Fruit fly (Drosophila melanogaster) whole organism, wandering third instar larva: Measurements from ENCODE around the gene Psf2.
A peak's percentile ranks its signal among the peaks of the same experiment; 100 is the strongest.

Source experiments
- Abd-B ChIP-seq: fragments of >200 bp; optimal IDR thresholded peaks from 2 replicates; lab custom pipeline; 2017; ENCODE audit warnings: missing biosample characterization, missing genetic modification characterization
- CG32264 ChIP-seq: fragments of 200-800 bp; sonication (Bioruptor generic); optimal IDR thresholded peaks from 2 replicates; lab custom pipeline; 2016; ENCODE audit warnings: missing biosample characterization, missing genetic modification characterization
- CG9705 ChIP-seq: fragments of 200-800 bp; sonication (Bioruptor generic); optimal IDR thresholded peaks from 2 replicates; lab custom pipeline; 2018; ENCODE audit warnings: missing biosample characterization, mild to moderate bottlenecking, missing genetic modification characterization
- CrebA ChIP-seq: fragments of 200-800 bp; sonication (Bioruptor generic); optimal IDR thresholded peaks from 2 replicates; lab custom pipeline; 2016; ENCODE audit warnings: missing biosample characterization, mild to moderate bottlenecking, missing genetic modification characterization, borderline replicate concordance
- Dfd ChIP-seq: fragments of >200 bp; optimal IDR thresholded peaks from 2 replicates; lab custom pipeline; 2017; ENCODE audit warnings: missing biosample characterization, missing genetic modification characterization
- Dif ChIP-seq: fragments of 200-275, 200-300 bp; sonication (Bioruptor generic); optimal IDR thresholded peaks from 2 replicates; lab custom pipeline; 2018; ENCODE audit warnings: missing biosample characterization, missing genetic modification characterization; ENCODE audit not compliant: partially characterized antibody
- GATAd ChIP-seq: sonication (Bioruptor generic); optimal IDR thresholded peaks from 2 replicates; lab custom pipeline; 2016; ENCODE audit warnings: missing biosample characterization, missing genetic modification characterization
- HLH106 ChIP-seq: fragments of 200-800 bp; optimal IDR thresholded peaks from 3 replicates; lab custom pipeline; 2019; ENCODE audit warnings: missing biosample characterization, mild to moderate bottlenecking, missing genetic modification characterization, moderate library complexity
- Hnf4 ChIP-seq: fragments of 200-800 bp; sonication (Bioruptor generic); optimal IDR thresholded peaks from 2 replicates; lab custom pipeline; 2016; ENCODE audit warnings: missing biosample characterization, mild to moderate bottlenecking, missing genetic modification characterization
- Hr78 ChIP-seq: fragments of >200 bp; optimal IDR thresholded peaks from 2 replicates; lab custom pipeline; 2017; ENCODE audit warnings: missing biosample characterization, missing genetic modification characterization
- Hr83 ChIP-seq: fragments of 200-300 bp; sonication (Bioruptor generic); optimal IDR thresholded peaks from 2 replicates; lab custom pipeline; 2016; ENCODE audit warnings: missing biosample characterization, mild to moderate bottlenecking, missing genetic modification characterization, moderate library complexity; ENCODE audit not compliant: poor library complexity, severe bottlenecking
- Jra ChIP-seq: sonication (Bioruptor generic); optimal IDR thresholded peaks from 2 replicates; lab custom pipeline; 2016; ENCODE audit warnings: missing biosample characterization, missing genetic modification characterization
- Mio ChIP-seq: sonication (Bioruptor generic); optimal IDR thresholded peaks from 2 replicates; lab custom pipeline; 2016; ENCODE audit warnings: missing biosample characterization, missing genetic modification characterization
- Myc ChIP-seq: fragments of >200 bp; optimal IDR thresholded peaks from 2 replicates; lab custom pipeline; 2017
- N ChIP-seq: fragments of >200 bp; optimal IDR thresholded peaks from 2 replicates; lab custom pipeline; 2018; ENCODE audit warnings: missing biosample characterization, missing external identifiers, missing genetic modification characterization
- OdsH ChIP-seq: fragments of 200-800 bp; sonication (Bioruptor generic); optimal IDR thresholded peaks from 2 replicates; lab custom pipeline; 2016; ENCODE audit warnings: missing biosample characterization, mild to moderate bottlenecking, missing genetic modification characterization
- Rel ChIP-seq, 2 experiments: fragments of 200-800 bp; sonication (Bioruptor generic) in 1 of 2; optimal IDR thresholded peaks; 2 replicates in 1 of 2; 3 replicates in 1 of 2; lab custom pipeline; 2016 to 2019; ENCODE audit warnings: mild to moderate bottlenecking in 2 of 2, missing biosample characterization in 2 of 2, missing genetic modification characterization in 2 of 2, moderate library complexity in 1 of 2
- Sp1 ChIP-seq: fragments of 200-800 bp; sonication (Bioruptor generic); optimal IDR thresholded peaks from 3 replicates; lab custom pipeline; 2019; ENCODE audit warnings: missing biosample characterization, mild to moderate bottlenecking, missing genetic modification characterization, moderate library complexity
- Vsx2 ChIP-seq: fragments of 200-300, 225-300 bp; sonication (Bioruptor generic); optimal IDR thresholded peaks from 2 replicates; lab custom pipeline; 2018; ENCODE audit warnings: missing biosample characterization, missing genetic modification characterization; ENCODE audit not compliant: partially characterized antibody
- br ChIP-seq: fragments of 200-800 bp; sonication (Bioruptor generic); optimal IDR thresholded peaks from 2 replicates; lab custom pipeline; 2016; ENCODE audit warnings: missing biosample characterization, missing genetic modification characterization
- brk ChIP-seq: fragments of 200-800 bp; sonication (Bioruptor generic); optimal IDR thresholded peaks from 2 replicates; lab custom pipeline; 2016; ENCODE audit warnings: missing biosample characterization, mild to moderate bottlenecking, missing genetic modification characterization
- dl ChIP-seq, 2 experiments: fragments of 175-275, 200-275 bp in 1 of 2; fragments of 200-275 bp in 1 of 2; sonication (Bioruptor generic); optimal IDR thresholded peaks; lab custom pipeline; 2018; ENCODE audit warnings: mild to moderate bottlenecking in 2 of 2, missing biosample characterization in 2 of 2, missing genetic modification characterization in 2 of 2, moderate library complexity in 2 of 2; ENCODE audit not compliant: partially characterized antibody in 2 of 2, insufficient read depth in 1 of 2
- dmrt93B ChIP-seq: fragments of 200-800 bp; sonication (Bioruptor generic); optimal IDR thresholded peaks from 2 replicates; lab custom pipeline; 2018; ENCODE audit warnings: missing biosample characterization, mild to moderate bottlenecking, missing genetic modification characterization
- dsf ChIP-seq: sonication (Bioruptor generic); optimal IDR thresholded peaks from 2 replicates; lab custom pipeline; 2016; ENCODE audit warnings: missing biosample characterization, missing genetic modification characterization, borderline replicate concordance
- ey ChIP-seq: fragments of 200-800 bp; sonication (Bioruptor generic); optimal IDR thresholded peaks from 2 replicates; lab custom pipeline; 2016; ENCODE audit warnings: missing biosample characterization, missing genetic modification characterization
- foxo ChIP-seq, 2 experiments: fragments of 200-800 bp; sonication (Bioruptor generic); optimal IDR thresholded peaks; 2 replicates in 1 of 2; 3 replicates in 1 of 2; lab custom pipeline; 2016 to 2017; ENCODE audit warnings: missing biosample characterization in 2 of 2, missing genetic modification characterization in 2 of 2
- fru ChIP-seq: fragments of 200-800 bp; sonication (Bioruptor generic); optimal IDR thresholded peaks from 3 replicates; lab custom pipeline; 2016; ENCODE audit warnings: missing biosample characterization, mild to moderate bottlenecking, missing genetic modification characterization
- h ChIP-seq: fragments of 200-800 bp; sonication (Bioruptor generic); optimal IDR thresholded peaks from 3 replicates; lab custom pipeline; 2016; ENCODE audit warnings: missing biosample characterization, mild to moderate bottlenecking, missing genetic modification characterization
- jim ChIP-seq: fragments of 175-275, 200-325 bp; sonication (Bioruptor generic); optimal IDR thresholded peaks from 2 replicates; lab custom pipeline; 2016; ENCODE audit warnings: missing biosample characterization, mild to moderate bottlenecking, missing genetic modification characterization
- lola ChIP-seq: fragments of >200 bp; optimal IDR thresholded peaks from 2 replicates; lab custom pipeline; 2017; ENCODE audit warnings: missing biosample characterization, missing genetic modification characterization
- pan ChIP-seq: fragments of >200 bp; optimal IDR thresholded peaks from 2 replicates; lab custom pipeline; 2017
- psq ChIP-seq: fragments of 200-800 bp; sonication (Bioruptor generic); optimal IDR thresholded peaks from 3 replicates; lab custom pipeline; 2017; ENCODE audit warnings: missing biosample characterization, mild to moderate bottlenecking, missing genetic modification characterization, moderate library complexity
- rgr ChIP-seq: fragments of 200-800 bp; sonication (Bioruptor generic); optimal IDR thresholded peaks from 3 replicates; lab custom pipeline; 2016; ENCODE audit warnings: missing biosample characterization, mild to moderate bottlenecking, missing genetic modification characterization
- sage ChIP-seq: fragments of 200-800 bp; sonication (Bioruptor generic); optimal IDR thresholded peaks from 2 replicates; lab custom pipeline; 2016; ENCODE audit warnings: missing biosample characterization, mild to moderate bottlenecking, missing genetic modification characterization
- sv ChIP-seq: fragments of 200-800 bp; sonication (Bioruptor generic); optimal IDR thresholded peaks from 3 replicates; lab custom pipeline; 2016; ENCODE audit warnings: missing biosample characterization, missing genetic modification characterization
- tai ChIP-seq: sonication (Bioruptor generic); optimal IDR thresholded peaks from 2 replicates; lab custom pipeline; 2016; ENCODE audit warnings: missing biosample characterization, missing genetic modification characterization
- usp ChIP-seq: fragments of >200 bp; optimal IDR thresholded peaks from 2 replicates; lab custom pipeline; 2017; ENCODE audit warnings: missing biosample characterization, missing genetic modification characterization
- woc ChIP-seq: sonication (Bioruptor generic); optimal IDR thresholded peaks from 2 replicates; lab custom pipeline; 2016; ENCODE audit warnings: missing biosample characterization, mild to moderate bottlenecking, missing genetic modification characterization

Psf2 gene

dm6 chr2L:4364914-4365313, 22.2 kb downstream of the Psf2 start:
- TF ChIP-seq Abd-B = no peak
- TF ChIP-seq Jra = no peak
- TF ChIP-seq dmrt93B (GFP tag; lab: Kevin White, UChicago) = no peak
- TF ChIP-seq Vsx2 (GFP tag; lab: Kevin White, UChicago) = no peak
- TF ChIP-seq br (GFP tag; lab: Kevin White, UChicago) = no peak
- no peak for TF ChIP-seq Sp1
- TF ChIP-seq CG32264 (GFP tag; lab: Kevin White, UChicago) = no peak
- TF ChIP-seq CrebA (GFP tag; lab: Kevin White, UChicago) = no peak
- no peak for TF ChIP-seq OdsH (GFP tag; lab: Kevin White, UChicago)
- TF ChIP-seq Mio (GFP tag; lab: Kevin White, UChicago) = no peak
- TF ChIP-seq ey = no peak
- TF ChIP-seq brk (GFP tag; lab: Kevin White, UChicago) = no peak
- TF ChIP-seq Myc = no peak

- TF ChIP-seq Rel (GFP tag; optimal IDR thresholded peaks at IDR 0.05; lab: Kevin White, UChicago) (no peak), Rel (tag; optimal IDR thresholded peaks at IDR 0.05; lab: Kevin White, UChicago) (no peak), usp (no peak), h (GFP tag; lab: Kevin White, UChicago) (no peak), pan (lab: Kevin White, UChicago) (no peak), ey (no peak), Hr78 (GFP tag; lab: Kevin White, UChicago) (no peak), dmrt93B (GFP tag; lab: Kevin White, UChicago) (no peak), Abd-B (no peak), HLH106 (no peak), Jra (no peak), brk (GFP tag; lab: Kevin White, UChicago) (no peak), dsf (GFP tag; lab: Kevin White, UChicago) (no peak), foxo (GFP tag; optimal IDR thresholded peaks at IDR 0.05; lab: Kevin White, UChicago) (no peak), br (GFP tag; lab: Kevin White, UChicago) (no peak), rgr (GFP tag; lab: Kevin White, UChicago) (no peak), tai (GFP tag; lab: Kevin White, UChicago) (no peak), Dfd (GFP tag; lab: Kevin White, UChicago) (no peak), psq (GFP tag; lab: Kevin White, UChicago) (no peak)
Observed at dm6 chr2L:4363707-4364270, 23.4 kb downstream of the Psf2 start.

- TF ChIP-seq Abd-B = no peak
- TF ChIP-seq h (GFP tag; lab: Kevin White, UChicago) = peak; percentile 54
- no peak for TF ChIP-seq N
- TF ChIP-seq Dif (GFP tag; lab: Kevin White, UChicago) = no peak
- no peak for TF ChIP-seq sage (GFP tag; lab: Kevin White, UChicago)
- TF ChIP-seq dl (GFP tag; optimal IDR thresholded peaks at IDR 0.05; lab: Kevin White, UChicago; ENCODE audit: insufficient read depth in 1 of 2, partially characterized antibody in 2 of 2) = no peak
- TF ChIP-seq Jra = no peak
- TF ChIP-seq usp = no peak
- no peak for TF ChIP-seq Hr83 (GFP tag; lab: Kevin White, UChicago)
- no peak for TF ChIP-seq Vsx2 (GFP tag; lab: Kevin White, UChicago)
- TF ChIP-seq CrebA (GFP tag; lab: Kevin White, UChicago) = no peak
- peak; percentile 46 for TF ChIP-seq HLH106
- TF ChIP-seq Dfd (GFP tag; lab: Kevin White, UChicago) = no peak
- TF ChIP-seq rgr (GFP tag; lab: Kevin White, UChicago) = peak; percentile 26
- TF ChIP-seq Myc = no peak
- peak; percentile 33 for TF ChIP-seq OdsH (GFP tag; lab: Kevin White, UChicago)
- no peak for TF ChIP-seq dsf (GFP tag; lab: Kevin White, UChicago)
- peak; percentile 83 for TF ChIP-seq psq (GFP tag; lab: Kevin White, UChicago)
- TF ChIP-seq foxo (GFP tag; optimal IDR thresholded peaks at IDR 0.05; lab: Kevin White, UChicago) = peak in 1 of 2 experiments; percentile 62
- TF ChIP-seq ey = no peak
- TF ChIP-seq Sp1 = peak; percentile 38
- TF ChIP-seq dmrt93B (GFP tag; lab: Kevin White, UChicago) = no peak
- no peak for TF ChIP-seq Mio (GFP tag; lab: Kevin White, UChicago)
- no peak for TF ChIP-seq Rel (GFP tag; optimal IDR thresholded peaks at IDR 0.05; lab: Kevin White, UChicago)
- no peak for TF ChIP-seq Rel (tag; optimal IDR thresholded peaks at IDR 0.05; lab: Kevin White, UChicago)
- no peak for TF ChIP-seq sv (GFP tag; lab: Kevin White, UChicago)
- TF ChIP-seq fru (GFP tag; lab: Kevin White, UChicago) = peak; percentile 32
- no peak for TF ChIP-seq Hr78 (GFP tag; lab: Kevin White, UChicago)
- TF ChIP-seq CG9705 (GFP tag; lab: Kevin White, UChicago) = no peak
- TF ChIP-seq woc (GFP tag; lab: Kevin White, UChicago) = peak; percentile 27
- TF ChIP-seq br (GFP tag; lab: Kevin White, UChicago) = peak; percentile 19
- TF ChIP-seq lola (GFP tag; lab: Kevin White, UChicago) = no peak
- TF ChIP-seq pan (lab: Kevin White, UChicago) = no peak
- peak; percentile 40 for TF ChIP-seq Hnf4
- TF ChIP-seq CG32264 (GFP tag; lab: Kevin White, UChicago) = no peak
- peak; percentile 26 for TF ChIP-seq brk (GFP tag; lab: Kevin White, UChicago)
- no peak for TF ChIP-seq tai (GFP tag; lab: Kevin White, UChicago)
- no peak for TF ChIP-seq jim
- no peak for TF ChIP-seq GATAd
Observed at dm6 chr2L:4361438-4361975, 25.6 kb downstream of the Psf2 start, which contains the start of gene Traf4. TSS of gene Traf4 (plus strand) at chr2L:4361925.
